Worm (Caenorhabditis elegans): ENCODE measurements around the gene F18G5.1.
A peak's percentile ranks its signal among the peaks of the same experiment; 100 is the strongest.

Gene F18G5.1

ce11 chrX:9259552-9259951 is at the start of gene F18G5.1:
F18G5.1 (plus strand) TSS chrX:9259852.
- TF ChIP-seq lin-39 (tag; optimal IDR thresholded peaks at IDR 0.05) (no peak), nhr-67 (tag; optimal IDR thresholded peaks at IDR 0.05) (no peak), elt-3 (tag; optimal IDR thresholded peaks at IDR 0.05) (no peak), nfya-1 (tag; optimal IDR thresholded peaks at IDR 0.05; ENCODE audit: insufficient read depth) (no peak), nhr-77 (tag; optimal IDR thresholded peaks at IDR 0.05) (no peak), ZK546.5 (tag; optimal IDR thresholded peaks at IDR 0.05) (no peak), zag-1 (tag; optimal IDR thresholded peaks at IDR 0.05) (no peak), nhr-76 (tag; optimal IDR thresholded peaks at IDR 0.05) (no peak), lin-15B (tag; optimal IDR thresholded peaks at IDR 0.05) (no peak), nhr-23 (tag; optimal IDR thresholded peaks at IDR 0.05) (no peak), R02D3.7 (tag; optimal IDR thresholded peaks at IDR 0.05) (no peak), fkh-10 (GFP tag; optimal IDR thresholded peaks at IDR 0.05) (no peak), ceh-9 (tag; optimal IDR thresholded peaks at IDR 0.05) (no peak), ztf-11 (tag; optimal IDR thresholded peaks at IDR 0.05) (no peak), nhr-237 (tag; optimal IDR thresholded peaks at IDR 0.05) (no peak), unc-39 (tag; optimal IDR thresholded peaks at IDR 0.05) (no peak)

ce11 chrX:9210086-9210485 is 49.6 kb upstream of the F18G5.1 start:
- TF ChIP-seq ztf-4 (tag; optimal IDR thresholded peaks at IDR 0.05) (no peak), pha-4 (tag; optimal IDR thresholded peaks at IDR 0.05) (peak; percentile 47), elt-2 (tag; optimal IDR thresholded peaks at IDR 0.05) (peak; percentile 71), nhr-77 (tag; optimal IDR thresholded peaks at IDR 0.05) (no peak), egl-27 (tag; optimal IDR thresholded peaks at IDR 0.05) (no peak), daf-12 (tag; optimal IDR thresholded peaks at IDR 0.05) (no peak), pqm-1 (tag; optimal IDR thresholded peaks at IDR 0.05) (peak; percentile 59)

DNA sequence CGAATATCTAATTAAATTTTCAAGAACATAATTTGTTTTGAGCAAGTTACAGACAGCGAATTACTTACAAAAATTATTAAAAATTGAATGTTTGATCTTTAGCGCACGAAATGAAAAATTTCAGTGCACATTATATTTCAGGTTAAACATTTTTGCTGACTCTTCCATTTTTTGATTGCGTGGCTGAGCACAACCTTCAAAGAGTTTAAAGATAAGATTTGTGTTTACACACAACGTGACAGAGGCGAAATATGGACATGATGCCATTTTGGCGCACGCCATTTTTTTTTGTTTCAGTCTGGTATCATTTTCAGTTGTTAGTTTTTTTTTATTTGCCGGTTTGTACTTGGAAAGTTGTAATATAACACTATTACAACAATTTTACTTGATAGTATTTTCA is 47.0 kb upstream of the F18G5.1 start:
- TF ChIP-seq snpc-4 (tag; optimal IDR thresholded peaks at IDR 0.05) (no peak), ztf-11 (tag; optimal IDR thresholded peaks at IDR 0.05) (no peak), mdl-1 (tag; optimal IDR thresholded peaks at IDR 0.05) (no peak), fkh-10 (GFP tag; optimal IDR thresholded peaks at IDR 0.05) (no peak), elt-2 (tag; optimal IDR thresholded peaks at IDR 0.05) (peak; percentile 79), nhr-77 (tag; optimal IDR thresholded peaks at IDR 0.05) (no peak), ceh-16 (tag; optimal IDR thresholded peaks at IDR 0.05) (no peak), fkh-2 (tag; optimal IDR thresholded peaks at IDR 0.05) (no peak), egl-5 (tag; optimal IDR thresholded peaks at IDR 0.05) (no peak), sea-2 (GFP tag; optimal IDR thresholded peaks at IDR 0.05) (no peak), tbx-2 (tag; optimal IDR thresholded peaks at IDR 0.05) (no peak), pqm-1 (tag; optimal IDR thresholded peaks at IDR 0.05) (peak; percentile 61), pha-4 (tag; optimal IDR thresholded peaks at IDR 0.05) (peak; percentile 23)

DNA sequence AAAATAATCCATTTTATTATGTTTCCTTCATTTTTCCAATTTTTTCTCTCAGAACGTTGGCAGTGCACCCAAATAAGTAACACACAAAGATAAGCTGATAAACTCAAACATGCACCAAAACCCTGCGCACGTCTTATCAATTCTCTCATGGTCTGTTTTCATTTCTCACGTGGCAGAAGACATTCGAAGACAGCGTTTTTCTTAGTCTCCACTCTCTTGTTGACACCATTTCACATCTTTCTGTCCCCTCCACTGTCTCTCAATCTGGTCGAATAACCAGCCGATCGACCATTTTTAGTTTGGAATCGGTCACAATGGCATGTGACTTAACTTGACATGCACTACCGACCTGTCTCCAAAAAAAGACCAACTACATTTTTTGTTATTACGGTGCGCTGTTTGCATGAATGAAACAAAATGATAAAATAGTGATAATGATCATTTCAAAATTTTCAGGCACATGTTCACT is 45.7 kb upstream of the F18G5.1 start, which contains the start of gene C35B8.3:
TSS of gene C35B8.3 (plus strand) at position 51 of the 469 bp plus-strand sequence.
- TF ChIP-seq nfya-1 (tag; optimal IDR thresholded peaks at IDR 0.05; ENCODE audit: insufficient read depth): no peak
- no peak for TF ChIP-seq eor-1 (tag; optimal IDR thresholded peaks at IDR 0.05)
- no peak for TF ChIP-seq aly-2 (tag; optimal IDR thresholded peaks at IDR 0.05)
- TF ChIP-seq nhr-43 (tag; optimal IDR thresholded peaks at IDR 0.05; ENCODE audit: poor library complexity, severe bottlenecking): peak; percentile 69
- TF ChIP-seq lsy-12 (tag; optimal IDR thresholded peaks at IDR 0.05): peak; percentile 7
- TF ChIP-seq elt-2 (tag; optimal IDR thresholded peaks at IDR 0.05): peak; percentile 86
- peak; percentile 52 for TF ChIP-seq nhr-25 (tag; optimal IDR thresholded peaks at IDR 0.05)
- TF ChIP-seq jun-1 (tag; optimal IDR thresholded peaks at IDR 0.05): peak; percentile 76
- TF ChIP-seq nhr-23 (tag; optimal IDR thresholded peaks at IDR 0.05): peak; percentile 80
- peak; percentile 54 for TF ChIP-seq pqm-1 (tag; optimal IDR thresholded peaks at IDR 0.05)
- TF ChIP-seq ztf-11 (tag; optimal IDR thresholded peaks at IDR 0.05): no peak
- TF ChIP-seq pha-4 (tag; optimal IDR thresholded peaks at IDR 0.05): peak; percentile 31
- peak; percentile 18 for TF ChIP-seq ceh-28 (tag; optimal IDR thresholded peaks at IDR 0.05)
- TF ChIP-seq elt-3 (tag; optimal IDR thresholded peaks at IDR 0.05): no peak
- no peak for TF ChIP-seq elt-1 (tag; optimal IDR thresholded peaks at IDR 0.05)
- peak; percentile 46 for TF ChIP-seq mdl-1 (tag; optimal IDR thresholded peaks at IDR 0.05)

Data from whole organism, L3 larva.